Worm (Caenorhabditis elegans): ENCODE data around the gene swt-6.

- TF ChIP-seq him-1 (tag; optimal IDR thresholded peaks at IDR 0.05), result no peak
- TF ChIP-seq W03F9.2 (tag; optimal IDR thresholded peaks at IDR 0.05), result no peak
- no peak for TF ChIP-seq dao-5 (tag; optimal IDR thresholded peaks at IDR 0.05)
Measured at ce11 chrV:13908120-13908915, 45.8 kb upstream of the swt-6 start.
